Fruit fly (Drosophila melanogaster) Kc167 (cell line): Measurements from ENCODE around the gene CG4704.

ENCODE experiments used
- Sin3A ChIP-seq: fragments of >200 bp; optimal IDR thresholded peaks from 2 replicates; lab custom pipeline; 2018; ENCODE audit warnings: missing external identifiers
- insv ChIP-seq: fragments of >200 bp; optimal IDR thresholded peaks from 3 replicates; lab custom pipeline; 2018; ENCODE audit warnings: missing external identifiers
- psq ChIP-seq: fragments of >200 bp; optimal IDR thresholded peaks from 2 replicates; lab custom pipeline; 2017; ENCODE audit warnings: missing external identifiers
- ttk ChIP-seq: sonication (Bioruptor generic); optimal IDR thresholded peaks from 2 replicates; lab custom pipeline; 2017; ENCODE audit warnings: missing external identifiers

- TF ChIP-seq ttk (lab: Kevin White, UChicago) (no peak), psq (lab: Kevin White, UChicago) (no peak), insv (no peak), Sin3A (lab: Kevin White, UChicago) (no peak)
Measured at dm6 chr3R:22891707-22892106, 45.6 kb upstream of the CG4704 start.
